Fruit fly (Drosophila melanogaster): ENCODE data around the gene Or85c.

dm6 chr3R:8484573-8484972 is 28.2 kb downstream of the Or85c start:
- TF ChIP-seq CG32264 (GFP tag; optimal IDR thresholded peaks at IDR 0.05) (no peak), Abd-B (GFP tag; optimal IDR thresholded peaks at IDR 0.05) (no peak), CG9705 (GFP tag; optimal IDR thresholded peaks at IDR 0.05) (no peak), Myc (optimal IDR thresholded peaks at IDR 0.05) (no peak), usp (GFP tag; optimal IDR thresholded peaks at IDR 0.05) (no peak), GATAd (GFP tag; optimal IDR thresholded peaks at IDR 0.05) (no peak), Sp1 (GFP tag; optimal IDR thresholded peaks at IDR 0.05) (no peak), psq (GFP tag; optimal IDR thresholded peaks at IDR 0.05) (no peak), Vsx2 (GFP tag; optimal IDR thresholded peaks at IDR 0.05; ENCODE audit: partially characterized antibody) (no peak)
